Worm (Caenorhabditis elegans): ENCODE results near the gene F44F4.10.
"Not testable (repeated sequence)": the region's sequence is repeated elsewhere in the genome, so short reads cannot be mapped to it uniquely, and the experiment has no call there.

The F44F4.10 gene

ce11 chrII:10910219-10910618 lies 6.9 kb downstream of the F44F4.10 start, which contains the start of gene sra-11:
TSS of gene sra-11 (minus strand) at chrII:10910319.
- TF ChIP-seq unc-62 (GFP tag; optimal IDR thresholded peaks at IDR 0.05): no peak
- TF ChIP-seq Y79H2A.3 (GFP tag; conservative IDR thresholded peaks at IDR 0.05): no peak

DNA sequence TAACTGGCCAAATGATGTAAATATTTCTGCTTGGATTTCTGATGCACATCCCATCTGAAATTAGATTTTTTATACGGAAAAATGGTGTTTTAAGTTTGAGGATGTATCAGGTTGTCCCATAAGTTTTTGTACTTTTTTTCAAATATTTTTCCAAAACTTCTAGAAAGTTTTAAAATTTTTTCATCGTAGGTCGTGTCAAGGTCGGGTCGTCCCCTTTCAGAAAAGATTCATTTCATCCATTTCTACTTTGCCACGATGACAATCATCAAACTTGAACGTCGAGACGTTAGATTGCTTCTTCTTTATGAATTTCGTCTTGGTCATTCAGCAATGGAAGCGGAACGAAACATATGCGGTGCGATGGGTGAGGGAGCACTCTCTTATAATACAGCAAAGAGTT lies 12.7 kb downstream of the F44F4.10 start, which contains the start of gene sra-12:
sra-12 (minus strand) TSS at position 101 of the 400 bp plus-strand sequence.
- not testable (repeated sequence) for TF ChIP-seq atf-7 (tag; optimal IDR thresholded peaks at IDR 0.05); rec-8 (tag; optimal IDR thresholded peaks at IDR 0.05); F23B12.7 (tag; optimal IDR thresholded peaks at IDR 0.05; ENCODE audit: insufficient read depth)

- TF ChIP-seq snpc-1.3 (tag; optimal IDR thresholded peaks at IDR 0.05; ENCODE audit: insufficient read depth): no peak
- TF ChIP-seq somi-1 (GFP tag; optimal IDR thresholded peaks at IDR 0.05): no peak
- TF ChIP-seq zim-3 (tag; optimal IDR thresholded peaks at IDR 0.05): no peak
- TF ChIP-seq mcd-1 (GFP tag; IDR thresholded peaks at IDR 0.05): no peak
- TF ChIP-seq sea-2 (GFP tag; IDR thresholded peaks at IDR 0.05): no peak
- no peak for TF ChIP-seq Y79H2A.3 (GFP tag; conservative IDR thresholded peaks at IDR 0.05)
- no peak for TF ChIP-seq nfya-2 (GFP tag; IDR thresholded peaks at IDR 0.05)
- no peak for TF ChIP-seq nhr-27 (tag; optimal IDR thresholded peaks at IDR 0.05)
- no peak for TF ChIP-seq dpff-1 (tag; optimal IDR thresholded peaks at IDR 0.05)
- TF ChIP-seq ztf-18 (tag; optimal IDR thresholded peaks at IDR 0.05): no peak
- no peak for TF ChIP-seq Y67H2A.10 (GFP tag; conservative IDR thresholded peaks at IDR 0.05)
- TF ChIP-seq madf-6 (GFP tag; IDR thresholded peaks at IDR 0.05): no peak
- no peak for TF ChIP-seq snpc-4 (GFP tag; optimal IDR thresholded peaks at IDR 0.05)
- no peak for TF ChIP-seq snpc-4 (tag; optimal IDR thresholded peaks at IDR 0.05)
- no peak for TF ChIP-seq athp-1 (tag; optimal IDR thresholded peaks at IDR 0.05)
Measured at ce11 chrII:10902104-10902503, 15.0 kb downstream of the F44F4.10 start, which contains the start of gene gly-1. TSS of gene gly-1 (minus strand) at chrII:10902204.

- TF ChIP-seq rcor-1 (GFP tag; IDR thresholded peaks at IDR 0.05): no peak
- TF ChIP-seq xnd-1 (tag; optimal IDR thresholded peaks at IDR 0.05): no peak
- no peak for TF ChIP-seq snpc-1.3 (tag; optimal IDR thresholded peaks at IDR 0.05; ENCODE audit: insufficient read depth)
- no peak for TF ChIP-seq F49E8.2 (tag; optimal IDR thresholded peaks at IDR 0.05; ENCODE audit: insufficient read depth)
- TF ChIP-seq F37B4.10 (GFP tag; IDR thresholded peaks at IDR 0.05): no peak
Measured at ce11 chrII:10898998-10899397, 18.1 kb downstream of the F44F4.10 start.

ce11 chrII:10895959-10896358 lies 21.1 kb downstream of the F44F4.10 start:
- TF ChIP-seq madf-6 (GFP tag; IDR thresholded peaks at IDR 0.05) (no peak), B0019.2 (GFP tag; conservative IDR thresholded peaks at IDR 0.05) (no peak), repo-1 (tag; optimal IDR thresholded peaks at IDR 0.05) (no peak)

ce11 chrII:10894996-10895395 lies 22.1 kb downstream of the F44F4.10 start, which contains the start of gene sra-10:
TSS of gene sra-10 (minus strand) at chrII:10895096.
- TF ChIP-seq F39B2.1 (GFP tag; IDR thresholded peaks at IDR 0.05) (no peak), sptf-2 (GFP tag; optimal IDR thresholded peaks at IDR 0.05) (no peak), ztf-6 (GFP tag; IDR thresholded peaks at IDR 0.05) (no peak), mcd-1 (GFP tag; IDR thresholded peaks at IDR 0.05) (no peak), ZK185.1 (tag; optimal IDR thresholded peaks at IDR 0.05; ENCODE audit: poor library complexity, severe bottlenecking) (no peak), zim-3 (tag; optimal IDR thresholded peaks at IDR 0.05) (no peak), F57A8.1 (GFP tag; optimal IDR thresholded peaks at IDR 0.05) (no peak), F49E8.2 (tag; optimal IDR thresholded peaks at IDR 0.05; ENCODE audit: insufficient read depth) (no peak), Y53G8AR.9 (GFP tag; conservative IDR thresholded peaks at IDR 0.05) (no peak), mel-28 (tag; optimal IDR thresholded peaks at IDR 0.05; ENCODE audit: borderline replicate concordance) (no peak), gei-17 (GFP tag; optimal IDR thresholded peaks at IDR 0.05) (no peak), F23B12.7 (tag; optimal IDR thresholded peaks at IDR 0.05; ENCODE audit: insufficient read depth) (no peak), F10E7.11 (tag; optimal IDR thresholded peaks at IDR 0.05) (no peak), nhr-179 (tag; optimal IDR thresholded peaks at IDR 0.05) (no peak), ccch-3 (GFP tag; optimal IDR thresholded peaks at IDR 0.05) (no peak)
